Fruit fly (Drosophila melanogaster): ENCODE measurements around the gene salt.

Gene salt

DNA sequence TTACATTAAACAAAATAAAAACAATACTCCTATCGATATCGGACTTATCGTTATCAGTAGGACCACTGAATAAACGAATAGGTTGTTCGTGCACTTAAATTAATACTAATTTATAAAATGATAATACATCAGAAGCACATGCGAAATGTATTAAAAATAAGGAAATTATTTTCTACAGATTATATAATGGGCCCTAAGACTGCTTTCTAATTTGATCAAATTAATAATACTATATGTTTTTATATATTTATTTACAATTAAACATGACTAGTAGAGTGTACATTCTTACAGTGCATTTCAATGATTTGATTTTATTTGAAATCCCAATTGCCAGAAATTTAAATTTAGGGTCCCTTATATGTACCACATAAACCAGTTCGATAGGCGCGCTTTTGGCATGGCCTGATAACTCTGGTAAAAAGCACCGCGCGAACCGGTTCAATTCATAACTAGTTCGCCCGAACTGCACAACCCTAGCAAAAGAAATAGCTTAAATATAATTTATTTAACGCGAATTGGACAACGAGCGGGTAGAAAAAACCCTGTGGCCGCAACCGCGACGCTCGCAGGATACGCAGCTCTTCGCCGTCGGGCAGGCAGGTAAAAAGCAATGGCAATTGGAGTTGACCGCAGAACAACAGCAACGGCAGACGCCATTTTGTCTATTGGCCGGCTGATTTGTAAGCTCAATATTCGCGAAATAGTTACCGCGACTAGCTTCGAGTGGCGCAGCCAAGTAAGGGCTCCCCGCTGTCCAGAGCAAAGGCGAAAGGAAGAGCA is 22.3 kb upstream of the salt start, which contains the start of the genes CG2126 and faf (continued):
- TF ChIP-seq CG8290 (GFP tag; optimal IDR thresholded peaks at IDR 0.05) (peak; percentile 44), CG8290 (tag; optimal IDR thresholded peaks at IDR 0.05) (no peak), Vsx1 (GFP tag; optimal IDR thresholded peaks at IDR 0.05) (no peak), onecut (GFP tag; IDR thresholded peaks at IDR 0.05) (peak; percentile 64), schlank (tag; optimal IDR thresholded peaks at IDR 0.05) (peak; percentile 41), z (GFP tag; IDR thresholded peaks at IDR 0.05) (no peak), lov (optimal IDR thresholded peaks at IDR 0.05) (no peak), lov (GFP tag; IDR thresholded peaks at IDR 0.05) (0 out of 3 replicates have a peak, but pooled peaks have one; percentile 41), CG11093 (GFP tag; IDR thresholded peaks at IDR 0.05) (peak; percentile 62; the same call in 2 of the 3 replicates), disco-r (GFP tag; optimal IDR thresholded peaks at IDR 0.05) (no peak), CG6175 (GFP tag; IDR thresholded peaks at IDR 0.05) (0 out of 3 replicates have a peak, but pooled peaks have one; percentile 50), Lhr (GFP tag; optimal IDR thresholded peaks at IDR 0.05) (peak; percentile 38), CG33557 (GFP tag; optimal IDR thresholded peaks at IDR 0.05) (peak; percentile 59), CG9876 (GFP tag; optimal IDR thresholded peaks at IDR 0.05) (peak; percentile 12), CG7271 (tag; optimal IDR thresholded peaks at IDR 0.05) (peak; percentile 46), CG30403 (GFP tag; optimal IDR thresholded peaks at IDR 0.05) (peak; percentile 84), CG8924 (tag; optimal IDR thresholded peaks at IDR 0.05) (peak; percentile 90), CG3726 (GFP tag; IDR thresholded peaks at IDR 0.05) (peak; percentile 62; the same call in 1 of the 3 replicates), crc (GFP tag; optimal IDR thresholded peaks at IDR 0.05) (no peak), mld (GFP tag; IDR thresholded peaks at IDR 0.05; ENCODE audit: partially characterized antibody) (no peak), Fer1 (GFP tag; optimal IDR thresholded peaks at IDR 0.05) (peak; percentile 75), CG10959 (GFP tag; IDR thresholded peaks at IDR 0.05) (no peak), ro (GFP tag; IDR thresholded peaks at IDR 0.05) (peak; percentile 23; the same call in 1 of the 2 replicates), Atf3 (GFP tag; optimal IDR thresholded peaks at IDR 0.05) (peak; percentile 3), CG10147 (GFP tag; optimal IDR thresholded peaks at IDR 0.05) (peak; percentile 60), Tbp (GFP tag; optimal IDR thresholded peaks at IDR 0.05) (no peak), CG2875 (GFP tag; optimal IDR thresholded peaks at IDR 0.05) (peak; percentile 16), CG31388 (GFP tag; optimal IDR thresholded peaks at IDR 0.05) (peak; percentile 48), al (GFP tag; IDR thresholded peaks at IDR 0.05) (peak; percentile 70), lilli (GFP tag; optimal IDR thresholded peaks at IDR 0.05) (peak; percentile 73), gfzf (GFP tag; optimal IDR thresholded peaks at IDR 0.05) (peak; percentile 34), Dek (tag; optimal IDR thresholded peaks at IDR 0.05) (peak; percentile 79), Jarid2 (GFP tag; optimal IDR thresholded peaks at IDR 0.05) (no peak), Ets65A (GFP tag) (peak; percentile 82), hbn (GFP tag; IDR thresholded peaks at IDR 0.05; ENCODE audit: partially characterized antibody) (no peak; the same call in 1 of the 2 replicates), CG5953 (GFP tag; IDR thresholded peaks at IDR 0.05) (0 out of 2 replicates have a peak, but pooled peaks have one; percentile 29), Sry-δ (GFP tag; optimal IDR thresholded peaks at IDR 0.05) (peak; percentile 40), gcm2 (GFP tag; optimal IDR thresholded peaks at IDR 0.05) (no peak), Rx (GFP tag; IDR thresholded peaks at IDR 0.05) (peak; percentile 59), chif (GFP tag; optimal IDR thresholded peaks at IDR 0.05) (peak in 1 of 2 experiments; percentile 39), Dip2 (GFP tag; IDR thresholded peaks at IDR 0.05) (no peak), twi (tag; optimal IDR thresholded peaks at IDR 0.05) (peak; percentile 58), CG13123 (GFP tag; optimal IDR thresholded peaks at IDR 0.05) (peak; percentile 63), HLH54F (GFP tag; optimal IDR thresholded peaks at IDR 0.05) (peak; percentile 64), Ssrp (tag; optimal IDR thresholded peaks at IDR 0.05) (peak; percentile 80), crol (GFP tag; IDR thresholded peaks at IDR 0.05) (no peak), CG1233 (GFP tag; optimal IDR thresholded peaks at IDR 0.05) (peak; percentile 71), HmgD (GFP tag; optimal IDR thresholded peaks at IDR 0.05) (no peak), CG3847 (GFP tag; IDR thresholded peaks at IDR 0.05) (peak; percentile 71), bigmax (GFP tag; optimal IDR thresholded peaks at IDR 0.05) (no peak)

Data from whole organism, embryonic.